Worm (Caenorhabditis elegans): ENCODE results near the gene plk-1.

plk-1 gene

DNA sequence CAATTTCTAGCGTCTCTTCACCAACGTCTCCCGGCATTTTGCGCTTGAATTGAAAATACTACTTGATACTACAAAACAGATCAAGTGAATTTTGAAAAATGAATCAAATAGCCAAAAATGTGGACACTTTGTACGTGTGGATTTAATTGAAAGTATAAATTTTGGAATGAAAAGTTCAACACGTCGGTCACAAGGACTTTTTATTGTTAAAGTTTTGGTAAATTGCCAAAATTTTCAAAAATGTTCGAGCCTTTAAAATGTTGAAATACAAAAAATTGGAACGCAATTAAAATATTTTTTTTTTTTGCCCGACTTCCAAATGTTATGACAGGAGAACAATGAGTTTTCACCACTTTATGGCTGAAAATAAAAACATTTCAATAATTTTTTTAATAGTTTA is 3.0 kb upstream of the plk-1 start, which contains the start of gene K06H7.8:
K06H7.8 (minus strand) TSS at position 101 of the 400 bp plus-strand sequence.
- TF ChIP-seq mls-2 (tag; optimal IDR thresholded peaks at IDR 0.05) (no peak), ham-2 (GFP tag; optimal IDR thresholded peaks at IDR 0.05) (no peak), nhr-28 (tag; optimal IDR thresholded peaks at IDR 0.05) (no peak), unc-62 (GFP tag; optimal IDR thresholded peaks at IDR 0.05) (no peak), drap-1 (GFP tag; optimal IDR thresholded peaks at IDR 0.05) (no peak), bed-3 (GFP tag; optimal IDR thresholded peaks at IDR 0.05) (no peak), lin-13 (tag; optimal IDR thresholded peaks at IDR 0.05) (no peak), hlh-1 (tag; optimal IDR thresholded peaks at IDR 0.05) (no peak), mep-1 (tag; optimal IDR thresholded peaks at IDR 0.05) (no peak), sptf-1 (tag; optimal IDR thresholded peaks at IDR 0.05) (no peak), cnd-1 (tag; optimal IDR thresholded peaks at IDR 0.05) (no peak), unc-39 (tag; optimal IDR thresholded peaks at IDR 0.05) (no peak), unc-120 (tag; optimal IDR thresholded peaks at IDR 0.05; ENCODE audit: poor library complexity, severe bottlenecking) (no peak), ces-1 (GFP tag; optimal IDR thresholded peaks at IDR 0.05) (no peak), nhr-12 (tag; optimal IDR thresholded peaks at IDR 0.05) (no peak), blmp-1 (tag; optimal IDR thresholded peaks at IDR 0.05) (no peak), zip-8 (tag; optimal IDR thresholded peaks at IDR 0.05) (no peak), lsy-2 (tag; optimal IDR thresholded peaks at IDR 0.05) (no peak), sem-2 (GFP tag; optimal IDR thresholded peaks at IDR 0.05) (no peak), mab-5 (tag; optimal IDR thresholded peaks at IDR 0.05) (no peak)

DNA sequence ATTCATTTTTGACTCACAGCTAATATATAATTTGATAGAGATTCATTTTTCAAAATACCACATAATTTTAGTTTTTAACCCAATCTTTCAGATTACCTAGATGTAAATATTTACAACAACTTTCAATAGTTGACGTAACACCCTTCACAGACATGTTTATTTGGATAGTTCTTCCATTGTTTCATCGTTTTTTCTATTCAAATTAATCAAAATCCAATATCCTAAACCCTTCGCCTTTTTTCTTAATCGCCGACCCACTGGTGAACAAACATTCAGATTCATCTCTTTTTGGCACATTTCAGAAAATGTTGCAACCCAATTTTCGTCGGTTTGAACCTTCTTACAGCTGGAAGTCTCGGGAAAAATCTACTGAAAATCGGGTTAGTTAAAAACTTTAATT is 2.1 kb upstream of the plk-1 start, which contains the start of gene K06H7.1:
K06H7.1 (plus strand) TSS at position 301 of the 400 bp plus-strand sequence.
- no peak for TF ChIP-seq tbx-8 (GFP tag; optimal IDR thresholded peaks at IDR 0.05)
- TF ChIP-seq ceh-39 (tag; optimal IDR thresholded peaks at IDR 0.05), result no peak
- no peak for TF ChIP-seq ham-2 (GFP tag; optimal IDR thresholded peaks at IDR 0.05)

ce11 chrIII:8105771-8106170 is 4.6 kb downstream of the plk-1 start:
- TF ChIP-seq flh-1 (GFP tag; optimal IDR thresholded peaks at IDR 0.05) (no peak), nhr-237 (tag; optimal IDR thresholded peaks at IDR 0.05) (no peak), ham-2 (GFP tag; optimal IDR thresholded peaks at IDR 0.05) (no peak), nhr-28 (tag; optimal IDR thresholded peaks at IDR 0.05) (no peak), elt-3 (tag; optimal IDR thresholded peaks at IDR 0.05) (no peak), elt-1 (tag; optimal IDR thresholded peaks at IDR 0.05; ENCODE audit: borderline replicate concordance, insufficient read depth) (no peak), M03D4.4 (tag; optimal IDR thresholded peaks at IDR 0.05) (no peak), lin-13 (tag; optimal IDR thresholded peaks at IDR 0.05) (no peak), tbx-8 (GFP tag; optimal IDR thresholded peaks at IDR 0.05) (no peak), blmp-1 (tag; optimal IDR thresholded peaks at IDR 0.05) (no peak), ceh-43 (GFP tag; optimal IDR thresholded peaks at IDR 0.05) (no peak), pha-4 (tag; optimal IDR thresholded peaks at IDR 0.05) (no peak), nhr-12 (tag; optimal IDR thresholded peaks at IDR 0.05) (no peak), ceh-83 (GFP tag; optimal IDR thresholded peaks at IDR 0.05) (no peak), snpc-4 (tag; optimal IDR thresholded peaks at IDR 0.05) (no peak), cnd-1 (tag; optimal IDR thresholded peaks at IDR 0.05) (no peak)

DNA sequence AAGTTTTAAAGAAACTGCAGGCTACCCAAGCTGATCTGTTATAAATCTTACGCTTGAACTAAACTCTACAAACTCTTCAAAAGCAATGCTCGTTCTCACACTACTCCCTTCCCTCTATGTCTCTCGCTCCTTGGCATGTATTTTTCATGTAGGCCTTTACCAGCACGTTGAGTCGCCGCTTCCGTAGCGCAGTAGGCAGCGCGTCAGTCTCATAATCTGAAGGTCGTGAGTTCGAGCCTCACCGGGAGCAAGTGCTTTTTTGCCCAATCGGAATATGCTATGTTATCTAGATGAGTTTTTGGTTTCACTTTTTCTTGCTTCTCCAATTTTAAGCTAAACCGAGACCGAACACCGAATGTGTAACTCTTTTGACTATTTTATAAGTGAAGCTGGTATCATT is 5.3 kb downstream of the plk-1 start:
- TF ChIP-seq M03D4.4 (tag; optimal IDR thresholded peaks at IDR 0.05), result peak; percentile 82
- TF ChIP-seq unc-120 (tag; optimal IDR thresholded peaks at IDR 0.05; ENCODE audit: poor library complexity, severe bottlenecking), result peak; percentile 74
- no peak for TF ChIP-seq ztf-11 (tag; optimal IDR thresholded peaks at IDR 0.05)
- TF ChIP-seq snpc-4 (tag; optimal IDR thresholded peaks at IDR 0.05), result no peak
- no peak for TF ChIP-seq tbx-8 (GFP tag; optimal IDR thresholded peaks at IDR 0.05)
- TF ChIP-seq lsy-2 (tag; optimal IDR thresholded peaks at IDR 0.05), result no peak
- peak; percentile 85 for TF ChIP-seq mls-2 (tag; optimal IDR thresholded peaks at IDR 0.05)
- no peak for TF ChIP-seq elt-1 (tag; optimal IDR thresholded peaks at IDR 0.05; ENCODE audit: borderline replicate concordance, insufficient read depth)
- TF ChIP-seq mep-1 (tag; optimal IDR thresholded peaks at IDR 0.05), result peak; percentile 2
- TF ChIP-seq pha-4 (tag; optimal IDR thresholded peaks at IDR 0.05), result peak; percentile 16
- peak; percentile 70 for TF ChIP-seq sem-2 (GFP tag; optimal IDR thresholded peaks at IDR 0.05)
- peak; percentile 12 for TF ChIP-seq ces-1 (GFP tag; optimal IDR thresholded peaks at IDR 0.05)
- peak; percentile 85 for TF ChIP-seq drap-1 (GFP tag; optimal IDR thresholded peaks at IDR 0.05)
- peak; percentile 60 for TF ChIP-seq flh-1 (GFP tag; optimal IDR thresholded peaks at IDR 0.05)
- peak; percentile 27 for TF ChIP-seq lin-13 (tag; optimal IDR thresholded peaks at IDR 0.05)
- TF ChIP-seq ceh-43 (GFP tag; optimal IDR thresholded peaks at IDR 0.05), result peak; percentile 68
- no peak for TF ChIP-seq blmp-1 (tag; optimal IDR thresholded peaks at IDR 0.05)
- no peak for TF ChIP-seq nhr-2 (tag; optimal IDR thresholded peaks at IDR 0.05)
- peak; percentile 8 for TF ChIP-seq hlh-1 (tag; optimal IDR thresholded peaks at IDR 0.05)
- peak; percentile 64 for TF ChIP-seq ham-2 (GFP tag; optimal IDR thresholded peaks at IDR 0.05)
- TF ChIP-seq mab-5 (tag; optimal IDR thresholded peaks at IDR 0.05), result no peak
- peak; percentile 90 for TF ChIP-seq sptf-1 (tag; optimal IDR thresholded peaks at IDR 0.05)
- TF ChIP-seq nhr-28 (tag; optimal IDR thresholded peaks at IDR 0.05), result no peak
- TF ChIP-seq cnd-1 (tag; optimal IDR thresholded peaks at IDR 0.05), result peak; percentile 87
- TF ChIP-seq ceh-83 (GFP tag; optimal IDR thresholded peaks at IDR 0.05), result peak; percentile 85
- no peak for TF ChIP-seq elt-3 (tag; optimal IDR thresholded peaks at IDR 0.05)
- peak; percentile 70 for TF ChIP-seq lin-32 (GFP tag; optimal IDR thresholded peaks at IDR 0.05)
- TF ChIP-seq ceh-39 (tag; optimal IDR thresholded peaks at IDR 0.05), result no peak
- TF ChIP-seq nhr-237 (tag; optimal IDR thresholded peaks at IDR 0.05), result no peak
- no peak for TF ChIP-seq unc-62 (GFP tag; optimal IDR thresholded peaks at IDR 0.05)
- peak; percentile 66 for TF ChIP-seq bed-3 (GFP tag; optimal IDR thresholded peaks at IDR 0.05)
- TF ChIP-seq nhr-76 (tag; optimal IDR thresholded peaks at IDR 0.05), result no peak
- TF ChIP-seq zip-8 (tag; optimal IDR thresholded peaks at IDR 0.05), result no peak
- TF ChIP-seq unc-39 (tag; optimal IDR thresholded peaks at IDR 0.05), result peak; percentile 18
- no peak for TF ChIP-seq nhr-12 (tag; optimal IDR thresholded peaks at IDR 0.05)
